Worm (Caenorhabditis elegans): ENCODE data around the gene srx-98.

Gene srx-98

DNA sequence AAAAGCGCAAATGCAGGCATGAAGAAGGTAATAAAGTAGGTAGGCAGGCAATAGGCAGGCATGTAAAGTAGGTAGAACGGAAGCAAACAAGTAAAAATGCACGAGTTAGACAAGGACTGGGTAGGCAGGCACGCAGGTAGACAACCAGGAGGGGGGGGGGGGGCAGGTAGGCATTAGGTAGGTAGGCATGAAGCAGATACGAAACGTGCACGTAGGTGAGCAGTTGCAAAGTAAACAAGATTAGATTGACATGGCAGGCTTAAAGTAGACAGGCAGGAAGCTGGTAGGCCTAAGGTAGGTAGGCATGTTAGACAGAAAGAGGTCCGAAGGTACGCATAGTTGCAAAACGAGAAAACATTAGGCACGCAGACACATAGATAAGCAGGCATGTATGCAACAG, 8.1 kb upstream of the srx-98 start:
- TF ChIP-seq tbx-37 (GFP tag; conservative IDR thresholded peaks at IDR 0.05) (no peak), aly-1 (tag; optimal IDR thresholded peaks at IDR 0.05) (no peak), F13C5.2 (tag; optimal IDR thresholded peaks at IDR 0.05) (no peak), tra-4 (tag; optimal IDR thresholded peaks at IDR 0.05) (no peak), sea-1 (GFP tag; conservative IDR thresholded peaks at IDR 0.05) (no peak), ceh-36 (tag; optimal IDR thresholded peaks at IDR 0.05) (no peak), pes-1 (GFP tag; IDR thresholded peaks at IDR 0.05) (no peak), B0310.2 (tag; optimal IDR thresholded peaks at IDR 0.05) (no peak), scrt-1 (GFP tag; IDR thresholded peaks at IDR 0.05) (no peak), ama-1 (optimal IDR thresholded peaks at IDR 0.05) (no peak), ceh-13 (GFP tag; optimal IDR thresholded peaks at IDR 0.05) (no peak), hmg-4 (GFP tag; optimal IDR thresholded peaks at IDR 0.05) (no peak), hnd-1 (tag; optimal IDR thresholded peaks at IDR 0.05) (no peak), hmbx-1 (tag; optimal IDR thresholded peaks at IDR 0.05) (no peak)

DNA sequence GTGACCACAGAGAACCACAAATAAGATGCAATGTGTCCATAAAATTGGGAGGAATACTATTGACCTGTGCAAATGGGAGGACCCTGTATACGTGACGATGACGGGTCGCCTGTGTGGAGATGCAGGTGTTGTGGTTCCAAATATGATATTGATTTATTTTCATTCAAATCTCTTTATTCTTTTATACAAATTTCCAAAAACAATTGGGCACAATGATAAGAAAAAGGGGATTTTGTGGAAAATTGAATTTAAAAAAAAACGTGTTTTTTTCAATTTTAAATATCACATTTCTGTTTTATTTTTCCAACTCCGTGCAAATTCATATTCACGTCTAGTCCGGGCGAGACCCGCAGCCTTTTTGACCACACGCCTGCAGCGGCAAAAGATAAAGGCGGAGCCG, 4.3 kb upstream of the srx-98 start, which contains the start of gene F19B10.2:
TSS of gene F19B10.2 (plus strand) at position 301 of the 400 bp plus-strand sequence.
- TF ChIP-seq ama-1 (optimal IDR thresholded peaks at IDR 0.05) (no peak), pes-1 (GFP tag; IDR thresholded peaks at IDR 0.05) (no peak), ceh-13 (GFP tag; optimal IDR thresholded peaks at IDR 0.05) (no peak), hmg-4 (GFP tag; optimal IDR thresholded peaks at IDR 0.05) (no peak), ets-7 (tag; optimal IDR thresholded peaks at IDR 0.05) (no peak), tbx-11 (GFP tag; IDR thresholded peaks at IDR 0.05) (no peak), flt-1 (GFP tag; IDR thresholded peaks at IDR 0.05) (no peak), aly-1 (tag; optimal IDR thresholded peaks at IDR 0.05) (no peak), B0310.2 (tag; optimal IDR thresholded peaks at IDR 0.05) (no peak), tbx-37 (GFP tag; conservative IDR thresholded peaks at IDR 0.05) (no peak)

DNA sequence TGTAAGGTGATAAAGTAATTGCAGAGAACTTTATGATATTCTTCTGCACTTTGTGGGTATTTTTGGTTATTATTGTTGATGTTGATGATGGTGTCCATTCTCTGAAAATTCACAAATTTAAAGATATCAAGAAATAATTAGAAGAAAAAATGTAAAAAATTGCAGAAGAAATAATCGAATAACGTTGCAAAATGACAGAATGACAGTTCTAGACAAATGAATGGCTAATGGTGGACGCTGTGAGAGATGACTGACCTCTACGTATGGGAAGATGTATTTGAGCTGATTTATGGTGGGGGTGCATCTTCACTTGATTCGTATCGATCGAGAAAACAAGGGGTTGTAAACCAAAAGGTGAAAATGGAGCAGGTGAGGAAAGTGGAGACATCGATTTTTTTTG, 2.6 kb upstream of the srx-98 start, which contains the start of gene sea-1:
TSS of gene sea-1 (minus strand) at position 101 of the 400 bp plus-strand sequence.
- TF ChIP-seq ets-7 (tag; optimal IDR thresholded peaks at IDR 0.05): no peak
- no peak for TF ChIP-seq sea-1 (GFP tag; conservative IDR thresholded peaks at IDR 0.05)
- no peak for TF ChIP-seq hmbx-1 (tag; optimal IDR thresholded peaks at IDR 0.05)
- no peak for TF ChIP-seq ceh-36 (tag; optimal IDR thresholded peaks at IDR 0.05)

DNA sequence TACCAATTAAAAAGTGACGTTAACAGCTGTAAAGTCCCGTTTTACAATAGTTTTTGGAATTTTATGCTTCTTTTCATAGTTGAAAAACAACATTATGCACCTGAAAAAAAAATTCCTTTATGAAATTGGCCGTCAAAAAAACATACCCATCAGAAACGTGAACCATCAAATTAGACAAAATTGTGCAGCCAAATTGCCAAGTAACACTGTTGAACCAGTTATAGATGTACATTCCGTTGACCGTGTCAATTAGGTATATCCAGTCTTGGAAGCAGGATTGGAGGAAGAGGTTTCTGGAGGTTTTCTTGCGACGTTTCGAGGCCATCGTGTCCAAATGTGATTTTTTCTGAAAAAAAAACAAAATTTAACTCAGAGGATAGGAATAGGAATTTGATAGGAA, 1.5 kb downstream of the srx-98 start, which contains the start of gene srx-97:
TSS of gene srx-97 (minus strand) at position 101 of the 400 bp plus-strand sequence.
- TF ChIP-seq tra-4 (tag; optimal IDR thresholded peaks at IDR 0.05) (no peak), sea-1 (GFP tag; conservative IDR thresholded peaks at IDR 0.05) (no peak), B0310.2 (tag; optimal IDR thresholded peaks at IDR 0.05) (no peak), ceh-36 (tag; optimal IDR thresholded peaks at IDR 0.05) (no peak), pes-1 (GFP tag; IDR thresholded peaks at IDR 0.05) (no peak), scrt-1 (GFP tag; IDR thresholded peaks at IDR 0.05) (no peak), ama-1 (optimal IDR thresholded peaks at IDR 0.05) (no peak), aly-1 (tag; optimal IDR thresholded peaks at IDR 0.05) (no peak), flt-1 (GFP tag; IDR thresholded peaks at IDR 0.05) (no peak), hmg-4 (GFP tag; optimal IDR thresholded peaks at IDR 0.05) (no peak), tbx-11 (GFP tag; IDR thresholded peaks at IDR 0.05) (no peak), tbx-37 (GFP tag; conservative IDR thresholded peaks at IDR 0.05) (no peak), ets-7 (tag; optimal IDR thresholded peaks at IDR 0.05) (no peak), hnd-1 (tag; optimal IDR thresholded peaks at IDR 0.05) (no peak), ceh-13 (GFP tag; optimal IDR thresholded peaks at IDR 0.05) (no peak), F13C5.2 (tag; optimal IDR thresholded peaks at IDR 0.05) (no peak)

DNA sequence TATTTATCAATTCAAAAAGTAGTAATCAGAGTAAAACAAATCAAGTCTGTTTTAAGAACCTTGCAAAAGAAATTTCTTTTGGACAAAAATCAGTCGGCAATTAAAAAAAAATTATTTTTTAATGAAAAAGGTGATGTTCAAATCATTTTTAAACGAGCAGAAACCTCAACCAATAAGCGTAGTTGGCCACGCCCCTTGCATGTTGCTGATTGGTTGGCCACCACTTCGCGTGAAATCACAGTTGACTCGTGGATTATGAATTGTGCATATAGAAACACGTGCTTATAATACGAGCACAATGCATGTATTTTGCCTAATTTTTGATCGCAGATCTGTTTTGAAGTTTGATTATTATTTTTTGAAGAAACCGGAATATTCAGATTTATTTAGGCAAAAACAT, 5.7 kb downstream of the srx-98 start:
- no peak for TF ChIP-seq pes-1 (GFP tag; IDR thresholded peaks at IDR 0.05)
- no peak for TF ChIP-seq B0310.2 (tag; optimal IDR thresholded peaks at IDR 0.05)
- no peak for TF ChIP-seq tra-4 (tag; optimal IDR thresholded peaks at IDR 0.05)
- TF ChIP-seq ets-7 (tag; optimal IDR thresholded peaks at IDR 0.05): no peak
- TF ChIP-seq flt-1 (GFP tag; IDR thresholded peaks at IDR 0.05): no peak
- no peak for TF ChIP-seq ama-1 (optimal IDR thresholded peaks at IDR 0.05)

DNA sequence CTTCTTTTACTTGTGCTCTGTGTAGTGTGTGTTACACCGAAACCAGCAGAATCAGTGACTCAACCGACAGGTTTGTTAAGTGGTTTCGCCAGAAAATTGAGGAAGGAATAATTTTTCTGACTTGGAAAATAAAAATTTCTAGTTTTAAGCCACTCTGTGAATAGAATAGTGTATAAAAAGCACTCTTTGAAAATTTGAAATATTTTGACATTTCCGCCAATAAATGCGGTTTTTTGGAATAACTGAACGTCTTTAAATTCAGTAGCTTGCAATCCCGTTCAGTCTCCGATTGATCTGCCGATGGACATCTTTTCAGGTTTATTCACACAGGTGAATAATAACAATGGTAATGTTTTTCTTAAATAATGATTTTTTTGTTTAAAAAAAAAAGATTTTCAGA, 6.4 kb downstream of the srx-98 start, which contains the start of gene F19B10.3:
TSS of gene F19B10.3 (plus strand) at position 301 of the 400 bp plus-strand sequence.
- no peak for TF ChIP-seq pes-1 (GFP tag; IDR thresholded peaks at IDR 0.05)
- TF ChIP-seq sea-1 (GFP tag; conservative IDR thresholded peaks at IDR 0.05): no peak
- TF ChIP-seq ceh-36 (tag; optimal IDR thresholded peaks at IDR 0.05): no peak
- TF ChIP-seq hnd-1 (tag; optimal IDR thresholded peaks at IDR 0.05): no peak
- TF ChIP-seq tbx-37 (GFP tag; conservative IDR thresholded peaks at IDR 0.05): no peak
- TF ChIP-seq ceh-13 (GFP tag; optimal IDR thresholded peaks at IDR 0.05): no peak
- TF ChIP-seq hmg-4 (GFP tag; optimal IDR thresholded peaks at IDR 0.05): no peak
- no peak for TF ChIP-seq ets-7 (tag; optimal IDR thresholded peaks at IDR 0.05)

DNA sequence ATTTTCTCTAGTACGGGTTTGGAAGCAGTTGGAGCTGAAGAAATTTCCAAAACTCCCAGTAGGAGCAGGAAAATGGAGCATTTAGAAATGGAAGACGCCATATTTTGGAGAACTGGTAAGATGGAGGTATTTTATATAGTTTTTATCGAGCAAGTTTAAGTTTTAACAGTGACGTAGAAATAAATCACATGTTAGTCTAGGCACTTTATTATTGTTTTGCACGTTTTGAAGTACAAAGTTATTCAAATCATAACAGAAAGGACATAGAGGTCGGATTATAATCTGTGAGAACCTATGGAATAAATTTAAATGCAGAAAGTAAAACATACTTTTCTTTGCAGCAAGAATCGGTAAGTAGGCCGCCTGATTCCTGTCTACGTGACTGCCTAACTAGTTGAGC, 7.1 kb downstream of the srx-98 start, which contains the start of gene F19B10.6:
TSS of gene F19B10.6 (minus strand) at position 101 of the 400 bp plus-strand sequence.
- no peak for TF ChIP-seq hmg-4 (GFP tag; optimal IDR thresholded peaks at IDR 0.05)
- no peak for TF ChIP-seq ceh-36 (tag; optimal IDR thresholded peaks at IDR 0.05)
- TF ChIP-seq hnd-1 (tag; optimal IDR thresholded peaks at IDR 0.05): no peak
- no peak for TF ChIP-seq tbx-11 (GFP tag; IDR thresholded peaks at IDR 0.05)
- TF ChIP-seq sea-1 (GFP tag; conservative IDR thresholded peaks at IDR 0.05): no peak
- no peak for TF ChIP-seq B0310.2 (tag; optimal IDR thresholded peaks at IDR 0.05)
- TF ChIP-seq F13C5.2 (tag; optimal IDR thresholded peaks at IDR 0.05): no peak

DNA sequence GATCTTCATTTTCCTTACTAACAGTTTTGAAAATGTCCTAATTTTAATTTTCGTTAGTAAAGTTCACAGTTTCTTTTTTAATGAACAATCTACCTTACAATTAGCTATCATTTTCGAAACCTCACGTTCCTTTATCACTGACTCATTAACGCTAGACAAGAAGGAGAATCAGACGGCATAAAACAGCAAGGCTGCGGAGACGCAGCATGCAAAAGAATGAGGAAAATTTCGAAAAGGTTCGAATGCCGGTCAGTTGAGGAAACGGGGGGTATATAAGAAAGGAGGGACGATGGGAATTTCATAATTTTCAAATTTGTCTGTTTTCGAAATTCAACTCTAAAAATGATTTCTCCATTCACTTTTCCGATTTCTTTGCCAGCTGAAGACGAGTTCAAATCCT, 8.9 kb downstream of the srx-98 start, which contains the start of gene F19B10.13:
TSS of gene F19B10.13 (plus strand) at position 343 of the 400 bp plus-strand sequence.
- TF ChIP-seq flt-1 (GFP tag; IDR thresholded peaks at IDR 0.05): no peak
- no peak for TF ChIP-seq ceh-13 (GFP tag; optimal IDR thresholded peaks at IDR 0.05)
- no peak for TF ChIP-seq tbx-11 (GFP tag; IDR thresholded peaks at IDR 0.05)
- no peak for TF ChIP-seq hmbx-1 (tag; optimal IDR thresholded peaks at IDR 0.05)
- TF ChIP-seq hmg-4 (GFP tag; optimal IDR thresholded peaks at IDR 0.05): no peak
- no peak for TF ChIP-seq tra-4 (tag; optimal IDR thresholded peaks at IDR 0.05)
- no peak for TF ChIP-seq F13C5.2 (tag; optimal IDR thresholded peaks at IDR 0.05)
- TF ChIP-seq ceh-36 (tag; optimal IDR thresholded peaks at IDR 0.05): no peak
- no peak for TF ChIP-seq tbx-37 (GFP tag; conservative IDR thresholded peaks at IDR 0.05)
- TF ChIP-seq B0310.2 (tag; optimal IDR thresholded peaks at IDR 0.05): no peak
- TF ChIP-seq pes-1 (GFP tag; IDR thresholded peaks at IDR 0.05): no peak
- no peak for TF ChIP-seq aly-1 (tag; optimal IDR thresholded peaks at IDR 0.05)
- no peak for TF ChIP-seq ets-7 (tag; optimal IDR thresholded peaks at IDR 0.05)
- TF ChIP-seq ama-1 (optimal IDR thresholded peaks at IDR 0.05): no peak
- TF ChIP-seq scrt-1 (GFP tag; IDR thresholded peaks at IDR 0.05): no peak
- TF ChIP-seq sea-1 (GFP tag; conservative IDR thresholded peaks at IDR 0.05): no peak
- TF ChIP-seq hnd-1 (tag; optimal IDR thresholded peaks at IDR 0.05): no peak

Measured in whole organism, early embryonic.